Worm (Caenorhabditis elegans) whole organism, L2 larva: ENCODE data around the gene sru-48.

ENCODE experiments used
- C34F6.9 ChIP-seq: fragments of 150-350 bp; optimal IDR thresholded peaks from 2 replicates; lab custom pipeline; 2014; ENCODE audit warnings: missing biosample characterization, missing genetic modification characterization
- F13H6.1 ChIP-seq: sonication (generic microtip); optimal IDR thresholded peaks from 2 replicates; lab custom pipeline; 2016; ENCODE audit warnings: missing genetic modification characterization, missing compliant biosample characterization
- R02D3.7 ChIP-seq: fragments of 150-350 bp; optimal IDR thresholded peaks from 2 replicates; lab custom pipeline; 2014; ENCODE audit warnings: missing biosample characterization, missing genetic modification characterization
- ZK546.5 ChIP-seq: sonication (generic microtip); optimal IDR thresholded peaks from 2 replicates; lab custom pipeline; 2017; ENCODE audit warnings: missing biosample characterization, missing genetic modification characterization
- alr-1 ChIP-seq: fragments of 150-350 bp; optimal IDR thresholded peaks from 2 replicates; lab custom pipeline; 2014; ENCODE audit warnings: missing biosample characterization, missing genetic modification characterization
- ama-1 ChIP-seq: fragments of 150-350 bp; optimal IDR thresholded peaks from 2 replicates; lab custom pipeline; 2018; ENCODE audit warnings: inconsistent platforms
- blmp-1 ChIP-seq: sonication (generic microtip); optimal IDR thresholded peaks from 2 replicates; lab custom pipeline; 2017; ENCODE audit warnings: missing genetic modification characterization, mild to moderate bottlenecking, missing compliant biosample characterization, antibody characterized with exemption, moderate library complexity; ENCODE audit not compliant: insufficient read depth
- ceh-16 ChIP-seq: fragments of 150-350 bp; optimal IDR thresholded peaks from 2 replicates; lab custom pipeline; 2014; ENCODE audit warnings: missing biosample characterization, missing genetic modification characterization
- ceh-82 ChIP-seq: fragments of 150-350 bp; optimal IDR thresholded peaks from 2 replicates; lab custom pipeline; 2014; ENCODE audit warnings: missing biosample characterization, missing genetic modification characterization
- crh-2 ChIP-seq: sonication (generic microtip); optimal IDR thresholded peaks from 2 replicates; lab custom pipeline; 2017; ENCODE audit warnings: missing biosample characterization, missing genetic modification characterization
- dmd-4 ChIP-seq: sonication (generic microtip); optimal IDR thresholded peaks from 2 replicates; lab custom pipeline; 2017; ENCODE audit warnings: missing biosample characterization, missing genetic modification characterization
- elt-1 ChIP-seq: fragments of 150-350 bp; optimal IDR thresholded peaks from 2 replicates; lab custom pipeline; 2014; ENCODE audit warnings: missing biosample characterization, missing genetic modification characterization
- elt-3 ChIP-seq: sonication (generic microtip); optimal IDR thresholded peaks from 2 replicates; lab custom pipeline; 2017; ENCODE audit warnings: missing biosample characterization, missing genetic modification characterization
- fos-1 ChIP-seq: fragments of 150-350 bp; optimal IDR thresholded peaks from 2 replicates; lab custom pipeline; 2014; ENCODE audit warnings: missing biosample characterization, missing genetic modification characterization
- gmeb-1 ChIP-seq: fragments of 150-350 bp; optimal IDR thresholded peaks from 2 replicates; lab custom pipeline; 2014; ENCODE audit warnings: missing biosample characterization, missing genetic modification characterization
- lin-11 ChIP-seq: fragments of 150-350 bp; sonication (generic microtip); optimal IDR thresholded peaks from 2 replicates; lab custom pipeline; 2014; ENCODE audit warnings: missing biosample characterization, missing genetic modification characterization, inconsistent platforms, mixed read lengths
- lin-13 ChIP-seq: fragments of 150-350 bp; optimal IDR thresholded peaks from 2 replicates; lab custom pipeline; 2014; ENCODE audit warnings: missing biosample characterization, missing genetic modification reagents, missing genetic modification characterization
- lin-39 ChIP-seq: fragments of 150-350 bp; optimal IDR thresholded peaks from 2 replicates; lab custom pipeline; 2014; ENCODE audit warnings: missing biosample characterization, missing genetic modification reagents, missing genetic modification characterization
- lsy-2 ChIP-seq, 2 experiments: fragments of 150-350 bp in 1 of 2; sonication (generic microtip) in 1 of 2; optimal IDR thresholded peaks; 2 replicates each; lab custom pipeline; 2014 to 2017; ENCODE audit warnings: missing biosample characterization in 2 of 2, missing genetic modification characterization in 2 of 2
- mab-5 ChIP-seq: fragments of 150-350 bp; optimal IDR thresholded peaks from 2 replicates; lab custom pipeline; 2014; ENCODE audit warnings: missing biosample characterization, missing genetic modification characterization
- mbf-1 ChIP-seq: sonication (generic microtip); optimal IDR thresholded peaks from 2 replicates; lab custom pipeline; 2017; ENCODE audit warnings: missing biosample characterization, missing genetic modification characterization
- mdl-1 ChIP-seq, 2 experiments: fragments of 150-350 bp in 1 of 2; sonication (generic microtip) in 1 of 2; optimal IDR thresholded peaks; 2 replicates each; lab custom pipeline; 2017; ENCODE audit warnings: missing biosample characterization in 2 of 2, missing genetic modification characterization in 2 of 2
- nhr-10 ChIP-seq: sonication (generic microtip); optimal IDR thresholded peaks from 2 replicates; lab custom pipeline; 2017; ENCODE audit warnings: missing biosample characterization, missing genetic modification characterization
- nhr-11 ChIP-seq: fragments of 150-350 bp; optimal IDR thresholded peaks from 2 replicates; lab custom pipeline; 2014; ENCODE audit warnings: missing biosample characterization, missing genetic modification characterization
- nhr-129 ChIP-seq: fragments of 150-350 bp; optimal IDR thresholded peaks from 2 replicates; lab custom pipeline; 2014; ENCODE audit warnings: missing biosample characterization, missing genetic modification characterization
- nhr-21 ChIP-seq: fragments of 150-350 bp; optimal IDR thresholded peaks from 2 replicates; lab custom pipeline; 2014; ENCODE audit warnings: missing biosample characterization, missing genetic modification characterization
- nhr-237 ChIP-seq: fragments of 150-350 bp; optimal IDR thresholded peaks from 2 replicates; lab custom pipeline; 2014; ENCODE audit warnings: missing biosample characterization, missing genetic modification characterization
- nhr-25 ChIP-seq: fragments of 150-350 bp; sonication (generic microtip); optimal IDR thresholded peaks from 3 replicates; lab custom pipeline; 2014; ENCODE audit warnings: missing biosample characterization, missing genetic modification characterization
- nhr-6 ChIP-seq: fragments of 150-350 bp; optimal IDR thresholded peaks from 2 replicates; lab custom pipeline; 2014; ENCODE audit warnings: missing biosample characterization, missing genetic modification characterization
- nhr-77 ChIP-seq: fragments of 150-350 bp; optimal IDR thresholded peaks from 2 replicates; lab custom pipeline; 2014; ENCODE audit warnings: missing biosample characterization, missing genetic modification characterization
- peb-1 ChIP-seq: fragments of 150-350 bp; optimal IDR thresholded peaks from 2 replicates; lab custom pipeline; 2014; ENCODE audit warnings: missing biosample characterization, missing genetic modification characterization
- sem-4 ChIP-seq: fragments of 150-350 bp; optimal IDR thresholded peaks from 2 replicates; lab custom pipeline; 2014; ENCODE audit warnings: missing biosample characterization, missing genetic modification reagents, missing genetic modification characterization
- sma-3 ChIP-seq: sonication (generic microtip); optimal IDR thresholded peaks from 2 replicates; lab custom pipeline; 2016; ENCODE audit warnings: missing genetic modification reagents, missing genetic modification characterization, missing compliant biosample characterization
- sma-9 ChIP-seq, 2 experiments: fragments of 150-350 bp in 1 of 2; sonication (generic microtip) in 1 of 2; optimal IDR thresholded peaks; 2 replicates each; lab custom pipeline; 2014 to 2016; ENCODE audit warnings: missing genetic modification characterization in 2 of 2, mild to moderate bottlenecking in 1 of 2, missing biosample characterization in 1 of 2, missing compliant biosample characterization in 1 of 2, missing genetic modification reagents in 1 of 2, moderate library complexity in 1 of 2
- snpc-4 ChIP-seq: fragments of 150-350 bp; optimal IDR thresholded peaks from 2 replicates; lab custom pipeline; 2014; ENCODE audit warnings: missing biosample characterization, missing genetic modification characterization
- zag-1 ChIP-seq: fragments of 150-350 bp; optimal IDR thresholded peaks from 2 replicates; lab custom pipeline; 2014; ENCODE audit warnings: missing biosample characterization, missing genetic modification characterization
- ztf-11 ChIP-seq: sonication (generic microtip); optimal IDR thresholded peaks from 2 replicates; lab custom pipeline; 2017; ENCODE audit warnings: missing biosample characterization, missing genetic modification characterization
- ztf-4 ChIP-seq: fragments of 150-350 bp; optimal IDR thresholded peaks from 2 replicates; lab custom pipeline; 2014; ENCODE audit warnings: missing biosample characterization, missing genetic modification characterization

Gene sru-48

ce11 chrX:5205561-5205960 is 25.6 kb downstream of the sru-48 start, which contains the start of gene H28G03.2:
Gene H28G03.2 (plus strand): TSS chrX:5205760.
- TF ChIP-seq lin-13 (GFP tag; lab: Kevin White, UChicago): no peak
- TF ChIP-seq nhr-77 (tag; lab: Kevin White, UChicago): no peak
- no peak for TF ChIP-seq ama-1
- TF ChIP-seq snpc-4 (tag; lab: Kevin White, UChicago): no peak
- peak; percentile 18 for TF ChIP-seq sma-9 (GFP tag; optimal IDR thresholded peaks at IDR 0.05; lab: Kevin White, UChicago)
- TF ChIP-seq sma-9 (tag; optimal IDR thresholded peaks at IDR 0.05; lab: Kevin White, UChicago): no peak
- no peak for TF ChIP-seq nhr-10 (tag; lab: Kevin White, UChicago)
- TF ChIP-seq sem-4 (tag; lab: Kevin White, UChicago): no peak
- TF ChIP-seq ceh-16: no peak
- TF ChIP-seq peb-1 (tag; lab: Kevin White, UChicago): no peak
- peak; percentile 22 for TF ChIP-seq nhr-129 (tag; lab: Kevin White, UChicago)
- no peak for TF ChIP-seq fos-1 (tag; lab: Kevin White, UChicago)
- TF ChIP-seq C34F6.9 (tag; lab: Kevin White, UChicago): no peak
- no peak for TF ChIP-seq nhr-25 (tag; lab: Kevin White, UChicago)
- TF ChIP-seq nhr-21 (tag; lab: Kevin White, UChicago): no peak
- TF ChIP-seq dmd-4 (tag; lab: Kevin White, UChicago): no peak

DNA sequence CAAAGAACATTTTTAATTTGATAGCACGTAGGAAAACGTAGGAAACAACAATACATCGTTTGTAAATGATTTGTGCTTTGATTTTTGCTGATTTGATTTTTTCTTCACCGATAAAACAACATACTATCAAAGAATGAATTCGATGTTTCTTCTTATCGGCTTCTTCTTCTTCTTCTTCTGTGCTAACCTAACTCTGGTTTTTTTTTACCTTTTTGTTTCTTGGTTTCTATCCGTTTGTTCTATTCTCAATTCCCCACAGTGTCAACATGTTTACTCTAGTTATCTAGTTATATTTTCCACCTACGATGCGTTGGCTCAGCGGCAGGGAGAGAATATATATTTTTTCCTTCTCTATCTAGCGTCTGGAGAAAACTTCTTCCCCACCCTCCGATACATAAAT is 27.8 kb downstream of the sru-48 start:
- TF ChIP-seq F13H6.1 (tag; lab: Kevin White, UChicago) (no peak), mbf-1 (tag; lab: Kevin White, UChicago) (no peak), crh-2 (peak; percentile 13), nhr-6 (tag; lab: Kevin White, UChicago) (no peak), gmeb-1 (tag; lab: Kevin White, UChicago) (no peak), fos-1 (tag; lab: Kevin White, UChicago) (peak; percentile 14)
- TF ChIP-seq, all 48 proteins: peak for 2

ce11 chrX:5208326-5208725 is 28.4 kb downstream of the sru-48 start:
- TF ChIP-seq nhr-129 (tag; lab: Kevin White, UChicago) (peak; percentile 22), F13H6.1 (tag; lab: Kevin White, UChicago) (peak; percentile 71), ceh-16 (no peak), elt-1 (tag; lab: Kevin White, UChicago) (no peak), lsy-2 (tag; optimal IDR thresholded peaks at IDR 0.05; lab: Kevin White, UChicago) (peak in 1 of 2 experiments; percentile 8)
- TF ChIP-seq, all 48 proteins: peak for 3

DNA sequence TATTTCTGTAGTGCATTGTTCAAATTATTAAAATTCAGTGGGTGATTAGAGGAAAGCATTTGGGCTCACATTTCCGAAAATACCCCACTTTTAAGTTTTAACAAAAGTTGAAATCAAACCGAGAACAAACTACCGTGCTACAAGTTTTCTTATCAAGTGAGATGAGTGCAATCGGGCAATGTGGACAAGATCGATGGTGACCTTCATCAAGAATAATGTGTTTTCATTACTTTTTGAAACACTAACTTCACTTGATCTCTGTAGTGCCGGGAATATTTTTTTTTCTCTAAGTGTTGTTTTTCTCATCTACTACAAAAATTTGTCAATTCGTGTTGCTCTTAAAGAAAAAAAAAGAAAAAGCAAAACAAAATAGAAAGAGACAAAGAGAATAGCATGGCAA is 28.9 kb downstream of the sru-48 start:
- TF ChIP-seq elt-1 (tag; lab: Kevin White, UChicago) (no peak), ztf-11 (tag; lab: Kevin White, UChicago) (no peak), nhr-11 (tag; lab: Kevin White, UChicago) (no peak), R02D3.7 (tag; lab: Kevin White, UChicago) (no peak), nhr-25 (tag; lab: Kevin White, UChicago) (no peak), crh-2 (no peak), blmp-1 (peak; percentile 32), sem-4 (tag; lab: Kevin White, UChicago) (no peak), gmeb-1 (tag; lab: Kevin White, UChicago) (no peak), F13H6.1 (tag; lab: Kevin White, UChicago) (no peak), ceh-82 (tag; lab: Kevin White, UChicago) (no peak), fos-1 (tag; lab: Kevin White, UChicago) (peak; percentile 28), snpc-4 (tag; lab: Kevin White, UChicago) (no peak), sma-9 (GFP tag; optimal IDR thresholded peaks at IDR 0.05; lab: Kevin White, UChicago) (peak; percentile 40), sma-9 (tag; optimal IDR thresholded peaks at IDR 0.05; lab: Kevin White, UChicago) (no peak), mdl-1 (tag; optimal IDR thresholded peaks at IDR 0.05; lab: Kevin White, UChicago) (no peak), nhr-129 (tag; lab: Kevin White, UChicago) (no peak), sma-3 (no peak)

- TF ChIP-seq F13H6.1 (tag; lab: Kevin White, UChicago) (peak; percentile 59), ZK546.5 (tag; lab: Kevin White, UChicago) (no peak), C34F6.9 (tag; lab: Kevin White, UChicago) (peak; percentile 25), lsy-2 (tag; optimal IDR thresholded peaks at IDR 0.05; lab: Kevin White, UChicago) (peak in 1 of 2 experiments; percentile 38)
- TF ChIP-seq, all 48 proteins: peak for 3
These were observed 29.5 kb downstream of the sru-48 start for ce11 chrX:5209429-5209828.

DNA sequence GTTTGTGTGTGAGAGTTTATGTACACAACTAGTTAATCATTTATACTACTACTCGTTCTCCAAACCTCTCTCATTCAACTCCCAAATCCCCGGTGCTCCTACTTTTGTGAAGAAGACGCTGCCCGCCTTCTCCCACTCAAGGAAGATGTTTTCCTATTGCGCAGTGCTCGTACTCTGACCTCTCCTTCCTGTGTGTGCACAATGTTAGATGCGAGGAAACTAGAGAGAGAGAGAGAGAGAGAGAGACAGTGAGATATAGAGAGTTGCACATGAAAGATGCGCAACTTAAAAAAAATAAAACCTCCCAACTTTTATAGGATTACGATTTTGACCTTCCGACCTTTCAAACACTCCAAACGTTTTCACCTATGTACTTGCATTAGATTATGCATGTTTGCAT is 30.6 kb downstream of the sru-48 start:
- TF ChIP-seq lin-39 (tag; lab: Kevin White, UChicago) (no peak), fos-1 (tag; lab: Kevin White, UChicago) (no peak), ztf-4 (tag; lab: Kevin White, UChicago) (peak; percentile 10), sem-4 (tag; lab: Kevin White, UChicago) (no peak), F13H6.1 (tag; lab: Kevin White, UChicago) (peak; percentile 72), zag-1 (no peak), mab-5 (no peak), ceh-82 (tag; lab: Kevin White, UChicago) (no peak), nhr-10 (tag; lab: Kevin White, UChicago) (no peak), C34F6.9 (tag; lab: Kevin White, UChicago) (peak; percentile 22), nhr-77 (tag; lab: Kevin White, UChicago) (no peak), blmp-1 (no peak), alr-1 (tag; lab: Kevin White, UChicago) (no peak), ceh-16 (no peak), lin-13 (GFP tag; lab: Kevin White, UChicago) (no peak), lin-11 (no peak), sma-9 (GFP tag; optimal IDR thresholded peaks at IDR 0.05; lab: Kevin White, UChicago) (peak; percentile 74), sma-9 (tag; optimal IDR thresholded peaks at IDR 0.05; lab: Kevin White, UChicago) (no peak), nhr-11 (tag; lab: Kevin White, UChicago) (no peak), nhr-237 (tag; lab: Kevin White, UChicago) (no peak), crh-2 (peak; percentile 31), elt-3 (tag; lab: Kevin White, UChicago) (no peak), gmeb-1 (tag; lab: Kevin White, UChicago) (no peak)
